Worm (Caenorhabditis elegans) whole organism, L4 larva: Measurements from ENCODE around the gene srd-50.

Experiments
- D1046.2 ChIP-seq: fragments of 200-800 bp; sonication (Bioruptor generic); IDR thresholded peaks from 2 replicates; pipeline ENCODE4 v1.3.6; 2022; ENCODE audit warnings: missing genetic modification characterization, missing compliant biosample characterization
- F10B5.3 ChIP-seq: sonication (generic microtip); optimal IDR thresholded peaks from 2 replicates; lab custom pipeline; 2016; ENCODE audit warnings: mild to moderate bottlenecking, missing genetic modification characterization, missing compliant biosample characterization
- F26F4.8 ChIP-seq: fragments of 200-800 bp; sonication (Bioruptor generic); conservative IDR thresholded peaks from 2 replicates; pipeline ENCODE4 v1.3.6; 2022; ENCODE audit warnings: missing genetic modification characterization, missing compliant biosample characterization
- F37D6.2 ChIP-seq: sonication (generic microtip); optimal IDR thresholded peaks from 2 replicates; lab custom pipeline; 2016; ENCODE audit warnings: mild to moderate bottlenecking, missing genetic modification characterization, missing compliant biosample characterization
- F44E2.7 ChIP-seq: fragments of 200-800 bp; sonication (Bioruptor generic); IDR thresholded peaks from 2 replicates; pipeline ENCODE4 v2.1.2; 2022; ENCODE audit warnings: missing genetic modification characterization, missing compliant biosample characterization
- F49E8.2 ChIP-seq: sonication (generic microtip); optimal IDR thresholded peaks from 2 replicates; lab custom pipeline; 2016; ENCODE audit warnings: missing compliant biosample characterization, mild to moderate bottlenecking, missing genetic modification characterization, borderline replicate concordance
- T20F7.1 ChIP-seq: fragments of 200-800 bp; sonication (Bioruptor generic); optimal IDR thresholded peaks from 2 replicates; lab custom pipeline; 2018; ENCODE audit warnings: mild to moderate bottlenecking, missing genetic modification characterization, missing compliant biosample characterization
- T26A8.4 ChIP-seq: fragments of 200-800 bp; sonication (Bioruptor generic); IDR thresholded peaks from 2 replicates; pipeline ENCODE4 v1.3.6; 2022; ENCODE audit warnings: missing genetic modification characterization, missing compliant biosample characterization
- Y5F2A.4 ChIP-seq: fragments of 200-800 bp; sonication (Bioruptor generic); optimal IDR thresholded peaks from 2 replicates; lab custom pipeline; 2018; ENCODE audit warnings: mild to moderate bottlenecking, missing genetic modification characterization, missing compliant biosample characterization
- ZK337.2 ChIP-seq: fragments of 200-800 bp; sonication (Bioruptor generic); IDR thresholded peaks from 2 replicates; pipeline ENCODE4 v1.3.6; 2022; ENCODE audit warnings: missing genetic modification reagents, missing genetic modification characterization, missing compliant biosample characterization
- ZK546.5 ChIP-seq, 2 experiments: sonication (generic microtip); optimal IDR thresholded peaks; 2 replicates each; lab custom pipeline; 2017; ENCODE audit warnings: missing biosample characterization in 2 of 2, missing genetic modification characterization in 2 of 2
- aha-1 ChIP-seq: fragments of 150-350 bp; peaks from one replicate; lab custom pipeline; 2014; ENCODE audit warnings: missing biosample characterization, missing genetic modification characterization
- aly-2 ChIP-seq: sonication (generic microtip); optimal IDR thresholded peaks from 2 replicates; lab custom pipeline; 2018; ENCODE audit warnings: missing biosample characterization, missing genetic modification characterization
- attf-4 ChIP-seq: sonication (generic microtip); optimal IDR thresholded peaks from 3 replicates; lab custom pipeline; 2017; ENCODE audit warnings: missing biosample characterization, missing genetic modification characterization
- ceh-44 ChIP-seq: fragments of 200-800 bp; sonication (Bioruptor generic); IDR thresholded peaks from 2 replicates; pipeline ENCODE4 v1.3.6; 2022; ENCODE audit warnings: missing genetic modification reagents, missing genetic modification characterization, missing compliant biosample characterization
- ceh-82 ChIP-seq: sonication (generic microtip); optimal IDR thresholded peaks from 2 replicates; lab custom pipeline; 2017; ENCODE audit warnings: missing biosample characterization, missing genetic modification characterization
- ces-1 ChIP-seq: fragments of 150-350 bp; sonication (generic microtip); optimal IDR thresholded peaks from 4 replicates; lab custom pipeline; 2014; ENCODE audit warnings: missing biosample characterization, missing genetic modification reagents, missing genetic modification characterization
- ctbp-1 ChIP-seq: fragments of 200-800 bp; sonication (Bioruptor generic); IDR thresholded peaks from 2 replicates; pipeline ENCODE4 v1.3.6; 2022; ENCODE audit warnings: missing genetic modification reagents, missing genetic modification characterization, missing compliant biosample characterization
- daf-16 ChIP-seq, 3 experiments: sonication (generic microtip); optimal IDR thresholded peaks; 2 replicates each; lab custom pipeline; 2016 to 2017; ENCODE audit warnings: missing genetic modification characterization in 3 of 3, missing genetic modification reagents in 3 of 3, mild to moderate bottlenecking in 2 of 3, missing compliant biosample characterization in 2 of 3, missing biosample characterization in 1 of 3, moderate library complexity in 1 of 3
- dmd-6 ChIP-seq: fragments of 200-800 bp; sonication (Bioruptor generic); IDR thresholded peaks from 2 replicates; pipeline ENCODE4 v1.3.6; 2022; ENCODE audit warnings: missing genetic modification reagents, missing genetic modification characterization, missing compliant biosample characterization
- dmd-8 ChIP-seq: fragments of 200-800 bp; sonication (Bioruptor generic); IDR thresholded peaks from 2 replicates; pipeline ENCODE4 v1.3.6; 2022; ENCODE audit warnings: missing genetic modification characterization, missing compliant biosample characterization
- duxl-1 ChIP-seq: sonication (generic microtip); optimal IDR thresholded peaks from 2 replicates; lab custom pipeline; 2016; ENCODE audit warnings: mild to moderate bottlenecking, missing genetic modification characterization, moderate library complexity, missing compliant biosample characterization; ENCODE audit not compliant: poor library complexity
- fkh-10 ChIP-seq: fragments of 150-350 bp; optimal IDR thresholded peaks from 2 replicates; lab custom pipeline; 2014; ENCODE audit warnings: missing biosample characterization, missing genetic modification reagents, missing genetic modification characterization
- fos-1 ChIP-seq: fragments of 150-350 bp; optimal IDR thresholded peaks from 2 replicates; lab custom pipeline; 2014; ENCODE audit warnings: missing biosample characterization, missing genetic modification characterization
- hif-1 ChIP-seq, 2 experiments: sonication (generic microtip); optimal IDR thresholded peaks; 2 replicates each; lab custom pipeline; 2016 to 2017; ENCODE audit warnings: missing compliant biosample characterization in 2 of 2, missing genetic modification characterization in 2 of 2, missing genetic modification reagents in 2 of 2, missing genotype in 2 of 2, mild to moderate bottlenecking in 1 of 2
- hmg-1.1 ChIP-seq: fragments of 200-800 bp; sonication (Bioruptor generic); IDR thresholded peaks from 2 replicates; pipeline ENCODE4 v1.3.6; 2022; ENCODE audit warnings: missing genetic modification reagents, missing genetic modification characterization, missing compliant biosample characterization
- lim-7 ChIP-seq: fragments of 200-800 bp; sonication (Bioruptor generic); IDR thresholded peaks from 2 replicates; pipeline ENCODE4 v1.3.6; 2022; ENCODE audit warnings: missing genetic modification characterization, missing compliant biosample characterization
- mdt-29 ChIP-seq: fragments of 200-800 bp; sonication (Bioruptor generic); IDR thresholded peaks from 2 replicates; pipeline ENCODE4 v1.3.6; 2022; ENCODE audit warnings: missing genetic modification reagents, missing genetic modification characterization, missing compliant biosample characterization
- mep-1 ChIP-seq: fragments of 150-350 bp; sonication (generic microtip); optimal IDR thresholded peaks from 3 replicates; lab custom pipeline; 2014; ENCODE audit warnings: missing biosample characterization, missing genetic modification characterization
- mes-2 ChIP-seq: sonication (generic microtip); optimal IDR thresholded peaks from 2 replicates; lab custom pipeline; 2016; ENCODE audit warnings: missing genotype, mild to moderate bottlenecking, missing genetic modification characterization, missing compliant biosample characterization; ENCODE audit not compliant: poor library complexity, severe bottlenecking
- nhr-10 ChIP-seq: fragments of 150-350 bp; optimal IDR thresholded peaks from 2 replicates; lab custom pipeline; 2014; ENCODE audit warnings: missing biosample characterization, missing genetic modification characterization
- nhr-102 ChIP-seq: sonication (generic microtip); optimal IDR thresholded peaks from 2 replicates; lab custom pipeline; 2016; ENCODE audit warnings: mild to moderate bottlenecking, missing genetic modification characterization, moderate library complexity, missing compliant biosample characterization
- nhr-11 ChIP-seq: fragments of 150-350 bp; optimal IDR thresholded peaks from 2 replicates; lab custom pipeline; 2014; ENCODE audit warnings: missing biosample characterization, missing genetic modification characterization
- nhr-237 ChIP-seq: sonication (generic microtip); optimal IDR thresholded peaks from 2 replicates; lab custom pipeline; 2017; ENCODE audit warnings: missing biosample characterization, missing genetic modification characterization
- nhr-28 ChIP-seq: fragments of 150-350 bp; optimal IDR thresholded peaks from 2 replicates; lab custom pipeline; 2014; ENCODE audit warnings: missing biosample characterization, missing genetic modification characterization
- nhr-42 ChIP-seq: fragments of 200-800 bp; sonication (Bioruptor generic); IDR thresholded peaks from 2 replicates; pipeline ENCODE4 v1.3.6; 2022; ENCODE audit warnings: missing genetic modification characterization, missing compliant biosample characterization
- nhr-48 ChIP-seq: sonication (generic microtip); optimal IDR thresholded peaks from 2 replicates; lab custom pipeline; 2016; ENCODE audit warnings: mild to moderate bottlenecking, missing genetic modification characterization, missing compliant biosample characterization
- nhr-6 ChIP-seq: fragments of 150-350 bp; optimal IDR thresholded peaks from 2 replicates; lab custom pipeline; 2014; ENCODE audit warnings: missing biosample characterization, missing genetic modification characterization
- nhr-76 ChIP-seq: fragments of 150-350 bp; optimal IDR thresholded peaks from 2 replicates; lab custom pipeline; 2014; ENCODE audit warnings: missing biosample characterization, missing genetic modification characterization
- nhr-77 ChIP-seq: fragments of 150-350 bp; optimal IDR thresholded peaks from 2 replicates; lab custom pipeline; 2014; ENCODE audit warnings: missing biosample characterization, missing genetic modification characterization
- pqm-1 ChIP-seq: sonication (generic microtip); optimal IDR thresholded peaks from 2 replicates; lab custom pipeline; 2017; ENCODE audit warnings: missing biosample characterization, missing genetic modification characterization
- rbr-2 ChIP-seq: sonication (generic microtip); optimal IDR thresholded peaks from 2 replicates; lab custom pipeline; 2016; ENCODE audit warnings: missing genotype, missing genetic modification characterization, missing compliant biosample characterization
- saeg-2 ChIP-seq: fragments of 200-800 bp; sonication (Bioruptor generic); IDR thresholded peaks from 2 replicates; pipeline ENCODE4 v1.3.6; 2022; ENCODE audit warnings: missing genetic modification reagents, missing genetic modification characterization, missing compliant biosample characterization
- sdz-12 ChIP-seq: fragments of 200-800 bp; sonication (Bioruptor generic); optimal IDR thresholded peaks from 2 replicates; lab custom pipeline; 2018; ENCODE audit warnings: mild to moderate bottlenecking, missing genetic modification characterization, missing compliant biosample characterization
- set-16 ChIP-seq: fragments of 200-800 bp; sonication (Bioruptor generic); IDR thresholded peaks from 2 replicates; pipeline ENCODE4 v1.3.6; 2022; ENCODE audit warnings: missing genetic modification reagents, missing genetic modification characterization, missing compliant biosample characterization
- snpc-4 ChIP-seq: fragments of 150-350 bp; optimal IDR thresholded peaks from 2 replicates; lab custom pipeline; 2014; ENCODE audit warnings: missing biosample characterization, missing genetic modification characterization
- spr-1 ChIP-seq: sonication (generic microtip); optimal IDR thresholded peaks from 2 replicates; lab custom pipeline; 2016; ENCODE audit warnings: mild to moderate bottlenecking, missing genetic modification characterization, missing compliant biosample characterization
- spr-3 ChIP-seq: fragments of 200-800 bp; sonication (Bioruptor generic); optimal IDR thresholded peaks from 2 replicates; lab custom pipeline; 2018; ENCODE audit warnings: mild to moderate bottlenecking, missing genetic modification characterization, missing compliant biosample characterization
- unc-62 ChIP-seq, 3 experiments: fragments of 150-350 bp in 1 of 3; sonication (generic microtip); optimal IDR thresholded peaks in 2 of 3; peaks in 1 of 3; 1 replicate in 1 of 3; 2 replicates in 2 of 3; lab custom pipeline; 2014 to 2017; ENCODE audit warnings: missing biosample characterization in 3 of 3, missing genetic modification characterization in 3 of 3, missing genetic modification reagents in 3 of 3, missing genotype in 1 of 3
- zag-1 ChIP-seq: fragments of 150-350 bp; optimal IDR thresholded peaks from 2 replicates; lab custom pipeline; 2014; ENCODE audit warnings: missing biosample characterization, missing genetic modification characterization
- zfp-2 ChIP-seq: sonication (generic microtip); optimal IDR thresholded peaks from 2 replicates; lab custom pipeline; 2016; ENCODE audit warnings: mild to moderate bottlenecking, missing genetic modification characterization, missing compliant biosample characterization
- ztf-11 ChIP-seq: fragments of 150-350 bp; optimal IDR thresholded peaks from 2 replicates; lab custom pipeline; 2014; ENCODE audit warnings: missing biosample characterization, missing genetic modification characterization

Gene srd-50

DNA sequence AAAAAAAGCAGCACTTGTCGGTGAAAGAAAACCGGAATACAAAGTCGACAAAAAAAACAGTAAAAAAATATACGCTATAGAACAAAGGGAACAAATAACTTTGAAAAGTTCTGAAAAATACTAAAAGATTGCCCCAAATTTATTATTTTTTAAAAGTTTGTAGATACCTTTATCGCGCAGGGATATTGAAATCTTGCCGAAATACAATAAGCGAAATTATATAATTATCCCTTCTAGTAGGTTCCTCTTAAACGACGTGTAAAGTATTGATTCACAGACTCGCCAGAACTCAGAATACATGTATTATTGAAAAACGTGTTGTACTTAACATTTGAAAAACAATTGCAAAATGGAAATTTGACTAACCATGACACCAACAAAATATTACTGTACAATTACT lies 32.8 kb upstream of the srd-50 start (continued):
- TF ChIP-seq nhr-10 (tag; lab: Kevin White, UChicago): peak; percentile 62
- no peak for TF ChIP-seq zag-1 (tag; lab: Kevin White, UChicago)
- TF ChIP-seq ztf-11 (tag; lab: Kevin White, UChicago): no peak
- TF ChIP-seq attf-4 (tag; lab: Kevin White, UChicago): no peak
- TF ChIP-seq pqm-1 (tag; lab: Kevin White, UChicago): peak; percentile 28
- no peak for TF ChIP-seq ceh-82 (tag; lab: Kevin White, UChicago)
- peak; percentile 77; the same call in 1 of the 2 replicates for TF ChIP-seq ctbp-1
- TF ChIP-seq ceh-44: no peak
- TF ChIP-seq ces-1 (GFP tag; lab: Kevin White, UChicago): peak; percentile 89
- no peak for TF ChIP-seq dmd-8 (GFP tag; lab: Robert Waterston, UW)
- TF ChIP-seq dmd-6: peak; percentile 83
- no peak for TF ChIP-seq aly-2 (tag; lab: Kevin White, UChicago)
- peak; percentile 57 for TF ChIP-seq spr-3 (GFP tag; lab: Kevin White, UChicago)
- TF ChIP-seq rbr-2 (tag; lab: Kevin White, UChicago): peak; percentile 93
- no peak for TF ChIP-seq ZK337.2 (GFP tag; lab: Robert Waterston, UW)
- TF ChIP-seq daf-16 (GFP tag; optimal IDR thresholded peaks at IDR 0.05; lab: Kevin White, UChicago): peak; percentile 34 to 87
- peak; percentile 83 for TF ChIP-seq daf-16 (tag; optimal IDR thresholded peaks at IDR 0.05; lab: Kevin White, UChicago)
- peak; percentile 60 for TF ChIP-seq nhr-237
- peak; percentile 97 for TF ChIP-seq duxl-1 (tag; lab: Kevin White, UChicago)
- TF ChIP-seq aha-1 (tag; lab: Kevin White, UChicago): peak; percentile 92
- no peak for TF ChIP-seq fos-1 (tag; lab: Kevin White, UChicago)
- TF ChIP-seq Y5F2A.4: peak; percentile 13
- peak; percentile 82 for TF ChIP-seq nhr-48 (tag; lab: Kevin White, UChicago)
- peak; percentile 34 for TF ChIP-seq nhr-11
- TF ChIP-seq F26F4.8: no peak
- TF ChIP-seq unc-62 (GFP tag; optimal IDR thresholded peaks at IDR 0.05 in 1 of 2; lab: Kevin White, UChicago): peak in 1 of 2 experiments; percentile 68
- TF ChIP-seq unc-62 (tag; optimal IDR thresholded peaks at IDR 0.05; lab: Kevin White, UChicago): no peak
- peak; percentile 34 for TF ChIP-seq nhr-76 (tag; lab: Kevin White, UChicago)
- no peak for TF ChIP-seq F49E8.2
- no peak for TF ChIP-seq F44E2.7 (GFP tag; lab: Robert Waterston, UW)
- TF ChIP-seq nhr-77 (tag; lab: Kevin White, UChicago): peak; percentile 98
- TF ChIP-seq spr-1 (tag; lab: Kevin White, UChicago): peak; percentile 82
- peak; percentile 97 for TF ChIP-seq nhr-102 (tag; lab: Kevin White, UChicago)
- TF ChIP-seq sdz-12 (GFP tag; lab: Kevin White, UChicago): no peak
- peak; percentile 94 for TF ChIP-seq T26A8.4
- no peak for TF ChIP-seq snpc-4 (tag; lab: Kevin White, UChicago)
- peak; percentile 94 for TF ChIP-seq F10B5.3 (tag; lab: Kevin White, UChicago)
- TF ChIP-seq fkh-10 (GFP tag; lab: Kevin White, UChicago): peak; percentile 82
- TF ChIP-seq F37D6.2 (tag; lab: Kevin White, UChicago): peak; percentile 96
- peak; percentile 82 for TF ChIP-seq mes-2 (tag; lab: Kevin White, UChicago)
- TF ChIP-seq nhr-6: peak; percentile 75
- TF ChIP-seq hmg-1.1: peak; percentile 96
- TF ChIP-seq saeg-2: no peak
- peak; percentile 75; the same call in 1 of the 2 replicates for TF ChIP-seq mdt-29 (GFP tag; lab: Robert Waterston, UW)
- TF ChIP-seq lim-7 (GFP tag; lab: Robert Waterston, UW): no peak
- TF ChIP-seq D1046.2 (GFP tag; lab: Robert Waterston, UW): no peak
- peak; percentile 30 for TF ChIP-seq zfp-2
- peak; percentile 98 for TF ChIP-seq mep-1 (tag; lab: Kevin White, UChicago)
- no peak for TF ChIP-seq set-16 (GFP tag; lab: Robert Waterston, UW)
- TF ChIP-seq hif-1 (tag; optimal IDR thresholded peaks at IDR 0.05; lab: Kevin White, UChicago): peak in 1 of 2 experiments; percentile 42
- TF ChIP-seq nhr-28 (tag; lab: Kevin White, UChicago): peak; percentile 80
- TF ChIP-seq T20F7.1: peak; percentile 87
- peak; percentile 92 for TF ChIP-seq nhr-42
- TF ChIP-seq ZK546.5 (tag; optimal IDR thresholded peaks at IDR 0.05; lab: Kevin White, UChicago): peak in 1 of 2 experiments; percentile 27
